Worm (Caenorhabditis elegans): ENCODE results near the gene ZK1128.7.

DNA sequence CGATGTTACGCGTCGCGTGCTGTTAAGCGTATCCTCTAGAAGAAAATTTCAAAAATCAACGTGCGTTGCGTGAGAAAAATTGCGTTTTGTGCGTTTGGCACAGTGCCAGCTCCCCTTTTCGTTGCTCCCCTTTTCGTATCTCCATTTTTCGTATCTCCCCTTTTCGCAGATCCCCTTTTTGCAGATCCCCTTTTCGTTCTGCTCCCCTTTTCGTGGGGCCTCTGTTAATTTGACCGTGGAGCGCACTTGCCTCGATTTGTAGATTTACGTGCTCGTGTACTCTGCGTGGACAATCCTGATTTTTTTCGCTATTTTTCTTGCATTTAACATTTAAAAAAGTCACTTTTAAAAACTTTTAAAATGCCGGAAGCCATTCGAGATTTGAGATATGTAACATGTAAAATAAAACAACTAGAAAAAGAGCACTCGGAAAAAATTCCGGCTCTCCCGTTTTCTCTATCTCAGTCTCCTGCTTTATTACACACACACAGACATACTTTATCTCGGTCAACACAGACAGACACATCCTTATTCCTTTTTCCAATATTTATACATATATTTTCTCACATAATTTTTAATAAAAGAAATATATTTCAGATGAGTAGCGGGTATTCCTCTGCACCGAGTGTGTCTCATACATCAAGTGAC lies 13.1 kb upstream of the ZK1128.7 start, which contains the start of gene ttll-4:
- TF ChIP-seq dpl-1 (GFP tag; optimal IDR thresholded peaks at IDR 0.05): peak; percentile 20
- TF ChIP-seq unc-62 (GFP tag; optimal IDR thresholded peaks at IDR 0.05 in 1 of 2): no peak
- TF ChIP-seq unc-62 (tag; optimal IDR thresholded peaks at IDR 0.05): no peak
- TF ChIP-seq R02D3.7 (tag; optimal IDR thresholded peaks at IDR 0.05): peak; percentile 40
- TF ChIP-seq fkh-10 (GFP tag; optimal IDR thresholded peaks at IDR 0.05): no peak
- no peak for TF ChIP-seq aly-2 (tag; optimal IDR thresholded peaks at IDR 0.05)
- no peak for TF ChIP-seq lin-1 (GFP tag; IDR thresholded peaks at IDR 0.05)
- TF ChIP-seq nhr-28 (tag; optimal IDR thresholded peaks at IDR 0.05): no peak
- TF ChIP-seq arid-1 (GFP tag; conservative IDR thresholded peaks at IDR 0.05): no peak
- no peak for TF ChIP-seq ztf-11 (tag; optimal IDR thresholded peaks at IDR 0.05)
- no peak for TF ChIP-seq egl-27 (tag; optimal IDR thresholded peaks at IDR 0.05)
- TF ChIP-seq aha-1 (tag): no peak
- TF ChIP-seq daf-12 (tag; optimal IDR thresholded peaks at IDR 0.05): no peak
